Fruit fly (Drosophila melanogaster) whole organism, embryonic: ENCODE data around the gene SamDC.

Experiments used
- BEAF-32 ChIP-seq: fragments of 200-800 bp; sonication (Bioruptor generic); optimal IDR thresholded peaks from 3 replicates; lab custom pipeline; 2017; ENCODE audit warnings: missing biosample characterization, missing genetic modification characterization, mild to moderate bottlenecking, moderate library complexity, missing genetic modification reagents
- Bgb ChIP-seq: fragments of 200-800 bp; sonication (Bioruptor generic); IDR thresholded peaks from 2 replicates; pipeline ENCODE4 v1.3.6; 2022; ENCODE audit warnings: missing biosample characterization, missing genetic modification characterization; ENCODE audit not compliant: partially characterized antibody
- CG10147 ChIP-seq: fragments of 200-800 bp; sonication (Bioruptor generic); optimal IDR thresholded peaks from 2 replicates; lab custom pipeline; 2019; ENCODE audit warnings: missing biosample characterization, mild to moderate bottlenecking, missing genetic modification characterization, moderate library complexity
- CG10462 ChIP-seq: fragments of 200-800 bp; sonication (Bioruptor generic); optimal IDR thresholded peaks from 2 replicates; lab custom pipeline; 2016; ENCODE audit warnings: missing biosample characterization, missing genetic modification characterization
- CG11560 ChIP-seq: fragments of 200-800 bp; sonication (Bioruptor generic); IDR thresholded peaks from 3 replicates; pipeline ENCODE4 v1.3.6; 2022; ENCODE audit warnings: missing biosample characterization, missing genetic modification characterization
- CG1602 ChIP-seq: fragments of 200-800 bp; sonication (Bioruptor generic); optimal IDR thresholded peaks from 3 replicates; lab custom pipeline; 2016; ENCODE audit warnings: missing biosample characterization, missing genetic modification characterization
- CG16813 ChIP-seq: fragments of 200-800 bp; sonication (Bioruptor generic); IDR thresholded peaks from 3 replicates; pipeline ENCODE4 v1.3.6; 2022; ENCODE audit warnings: missing biosample characterization, missing genetic modification characterization; ENCODE audit not compliant: partially characterized antibody
- CG17568 ChIP-seq: fragments of 200-800 bp; sonication (Bioruptor generic); optimal IDR thresholded peaks from 2 replicates; lab custom pipeline; 2018; ENCODE audit warnings: missing biosample characterization, mild to moderate bottlenecking, missing genetic modification characterization, moderate library complexity
- CG30403 ChIP-seq: fragments of 200-800 bp; sonication (Bioruptor generic); optimal IDR thresholded peaks from 3 replicates; lab custom pipeline; 2016; ENCODE audit warnings: missing biosample characterization, missing genetic modification characterization
- CG4328 ChIP-seq: fragments of 200-800 bp; sonication (Bioruptor generic); optimal IDR thresholded peaks from 3 replicates; lab custom pipeline; 2017; ENCODE audit warnings: missing biosample characterization, missing genetic modification reagents, missing genetic modification characterization
- CG4360 ChIP-seq: fragments of 200-800 bp; sonication (Bioruptor generic); IDR thresholded peaks from 2 replicates; pipeline ENCODE4 v1.3.6; 2022; ENCODE audit warnings: missing biosample characterization, missing genetic modification characterization
- CG7372 ChIP-seq: fragments of 200-800 bp; sonication (Bioruptor generic); IDR thresholded peaks from 2 replicates; pipeline ENCODE4 v1.3.6; 2022; ENCODE audit warnings: missing biosample characterization, missing genetic modification characterization
- CG7963 ChIP-seq: fragments of 200-800 bp; sonication (Bioruptor generic); IDR thresholded peaks from 3 replicates; pipeline ENCODE4 v1.3.6; 2022; ENCODE audit warnings: missing biosample characterization, missing genetic modification characterization; ENCODE audit not compliant: partially characterized antibody
- CG8765 ChIP-seq: fragments of 200-800 bp; sonication (Bioruptor generic); IDR thresholded peaks from 2 replicates; pipeline ENCODE4 v1.3.6; 2022; ENCODE audit warnings: missing biosample characterization, missing genetic modification characterization
- CG9817 ChIP-seq: fragments of 200-800 bp; sonication (Bioruptor generic); optimal IDR thresholded peaks from 2 replicates; lab custom pipeline; 2018; ENCODE audit warnings: missing biosample characterization, mild to moderate bottlenecking, missing genetic modification characterization, moderate library complexity
- CkIIα-i1 ChIP-seq: fragments of 200-800 bp; sonication (Bioruptor generic); IDR thresholded peaks from 2 replicates; pipeline ENCODE4 v1.3.6; 2022; ENCODE audit warnings: missing biosample characterization, missing genetic modification characterization
- Doc3 ChIP-seq: fragments of 200-800 bp; sonication (Bioruptor generic); IDR thresholded peaks from 3 replicates; pipeline ENCODE4 v1.3.6; 2022; ENCODE audit warnings: missing biosample characterization, missing genetic modification characterization; ENCODE audit not compliant: partially characterized antibody
- Ets97D ChIP-seq: fragments of 200-800 bp; sonication (Bioruptor generic); optimal IDR thresholded peaks from 3 replicates; lab custom pipeline; 2016; ENCODE audit warnings: missing biosample characterization, missing genetic modification characterization
- H2.0 ChIP-seq: fragments of 200-800 bp; sonication (Bioruptor generic); IDR thresholded peaks from 2 replicates; pipeline ENCODE4 v1.3.6; 2022; ENCODE audit warnings: missing biosample characterization, missing genetic modification characterization
- HLH4C ChIP-seq: fragments of 200-800 bp; sonication (Bioruptor generic); IDR thresholded peaks from 3 replicates; pipeline ENCODE4 v1.3.6; 2022; ENCODE audit warnings: missing biosample characterization, missing genetic modification characterization; ENCODE audit not compliant: partially characterized antibody
- HmgD ChIP-seq: fragments of 200-800 bp; sonication (Bioruptor generic); optimal IDR thresholded peaks from 3 replicates; lab custom pipeline; 2016; ENCODE audit warnings: missing biosample characterization, missing genetic modification characterization
- Hr39 ChIP-seq: fragments of >200 bp; optimal IDR thresholded peaks from 2 replicates; lab custom pipeline; 2017
- Hr78 ChIP-seq, 2 experiments: fragments of 200-800 bp in 1 of 2; fragments of >200 bp in 1 of 2; sonication (Bioruptor generic) in 1 of 2; optimal IDR thresholded peaks; 2 replicates each; lab custom pipeline; 2017 to 2019; ENCODE audit warnings: missing biosample characterization in 2 of 2, missing genetic modification characterization in 2 of 2, mild to moderate bottlenecking in 1 of 2, moderate library complexity in 1 of 2
- MTF-1 ChIP-seq: fragments of 200-800 bp; sonication (Bioruptor generic); optimal IDR thresholded peaks from 2 replicates; lab custom pipeline; 2018; ENCODE audit warnings: missing biosample characterization, mild to moderate bottlenecking, missing genetic modification characterization, borderline replicate concordance
- Med ChIP-seq: fragments of 200-800 bp; sonication (Bioruptor generic); peaks from one replicate; lab custom pipeline; 2016; ENCODE audit warnings: missing biosample characterization, missing genetic modification characterization, mild to moderate bottlenecking, inconsistent platforms, moderate library complexity
- Nf-YC ChIP-seq: fragments of 200-800 bp; optimal IDR thresholded peaks from 3 replicates; lab custom pipeline; 2019; ENCODE audit warnings: missing biosample characterization, mild to moderate bottlenecking, missing genetic modification characterization, moderate library complexity
- TFAM ChIP-seq: fragments of 200-800 bp; sonication (Bioruptor generic); optimal IDR thresholded peaks from 2 replicates; lab custom pipeline; 2017; ENCODE audit warnings: missing biosample characterization, missing genetic modification characterization, inconsistent platforms
- YL-1 ChIP-seq: fragments of 200-800 bp; sonication (Bioruptor generic); optimal IDR thresholded peaks from 3 replicates; lab custom pipeline; 2017; ENCODE audit warnings: missing biosample characterization, mild to moderate bottlenecking, missing genetic modification characterization
- al ChIP-seq: fragments of 200-800 bp; sonication (Bioruptor generic); IDR thresholded peaks from 2 replicates; pipeline ENCODE4 v1.3.6; 2022; ENCODE audit warnings: missing biosample characterization, missing genetic modification characterization
- ash1 ChIP-seq: fragments of 200-800 bp; sonication (Bioruptor generic); optimal IDR thresholded peaks from 2 replicates; lab custom pipeline; 2018; ENCODE audit warnings: missing biosample characterization, mild to moderate bottlenecking, missing genetic modification characterization
- ato ChIP-seq: fragments of 200-800 bp; sonication (Bioruptor generic); IDR thresholded peaks from 2 replicates; pipeline ENCODE4 v1.3.6; 2022; ENCODE audit warnings: missing biosample characterization, missing genetic modification characterization; ENCODE audit not compliant: partially characterized antibody
- dmrt11E ChIP-seq: fragments of 200-800 bp; sonication (Bioruptor generic); optimal IDR thresholded peaks from 3 replicates; lab custom pipeline; 2018; ENCODE audit warnings: missing biosample characterization, mild to moderate bottlenecking, missing genetic modification characterization, moderate library complexity
- dpn ChIP-seq, 2 experiments: fragments of 200-800 bp; sonication (Bioruptor generic); optimal IDR thresholded peaks; 3 replicates each; lab custom pipeline; 2016; ENCODE audit warnings: missing biosample characterization in 2 of 2, missing genetic modification characterization in 2 of 2
- ewg ChIP-seq: fragments of 200-800 bp; sonication (Bioruptor generic); optimal IDR thresholded peaks from 3 replicates; lab custom pipeline; 2017; ENCODE audit warnings: mild to moderate bottlenecking, missing biosample characterization, missing genetic modification reagents, missing genetic modification characterization
- exex ChIP-seq: fragments of 200-800 bp; sonication (Bioruptor generic); optimal IDR thresholded peaks from 4 replicates; lab custom pipeline; 2018; ENCODE audit warnings: missing biosample characterization, mild to moderate bottlenecking, missing genetic modification characterization, moderate library complexity
- fd102C ChIP-seq: fragments of 200-800 bp; sonication (Bioruptor generic); optimal IDR thresholded peaks from 2 replicates; lab custom pipeline; 2018; ENCODE audit warnings: missing biosample characterization, mild to moderate bottlenecking, missing genetic modification characterization, moderate library complexity
- fu2 ChIP-seq: fragments of 200-800 bp; sonication (Bioruptor generic); optimal IDR thresholded peaks from 2 replicates; lab custom pipeline; 2016; ENCODE audit warnings: missing biosample characterization, missing genetic modification characterization
- gsb ChIP-seq: fragments of 200-800 bp; sonication (Bioruptor generic); IDR thresholded peaks from 2 replicates; pipeline ENCODE4 v1.3.6; 2022; ENCODE audit warnings: missing biosample characterization, missing genetic modification characterization
- gsb-n ChIP-seq: fragments of 200-800 bp; sonication (Bioruptor generic); optimal IDR thresholded peaks from 3 replicates; lab custom pipeline; 2018; ENCODE audit warnings: missing biosample characterization, mild to moderate bottlenecking, missing genetic modification characterization
- kah ChIP-seq: fragments of 200-800 bp; sonication (Bioruptor generic); optimal IDR thresholded peaks from 2 replicates; lab custom pipeline; 2018; ENCODE audit warnings: missing biosample characterization, mild to moderate bottlenecking, missing genetic modification characterization
- ken ChIP-seq: fragments of 200-800 bp; sonication (Bioruptor generic); IDR thresholded peaks from 3 replicates; pipeline ENCODE4 v1.3.6; 2022; ENCODE audit warnings: missing biosample characterization, missing genetic modification characterization
- lmd ChIP-seq: fragments of 200-800 bp; sonication (Bioruptor generic); IDR thresholded peaks from 2 replicates; pipeline ENCODE4 v1.3.6; 2022; ENCODE audit warnings: missing biosample characterization, missing genetic modification characterization
- mirr ChIP-seq: fragments of 200-800 bp; sonication (Bioruptor generic); optimal IDR thresholded peaks from 3 replicates; lab custom pipeline; 2018; ENCODE audit warnings: missing biosample characterization, mild to moderate bottlenecking, missing genetic modification characterization
- mld ChIP-seq: fragments of 200-800 bp; sonication (Bioruptor generic); IDR thresholded peaks from 3 replicates; pipeline ENCODE4 v1.3.6; 2022; ENCODE audit warnings: missing biosample characterization, missing genetic modification characterization; ENCODE audit not compliant: partially characterized antibody
- nau ChIP-seq: fragments of 200-800 bp; sonication (Bioruptor generic); optimal IDR thresholded peaks from 3 replicates; lab custom pipeline; 2017; ENCODE audit warnings: missing biosample characterization, mild to moderate bottlenecking, missing genetic modification characterization, missing genetic modification reagents
- nmo ChIP-seq: fragments of 200-800 bp; sonication (Bioruptor generic); optimal IDR thresholded peaks from 2 replicates; lab custom pipeline; 2018; ENCODE audit warnings: missing biosample characterization, mild to moderate bottlenecking, missing genetic modification characterization, moderate library complexity
- pfk ChIP-seq: fragments of 200-800 bp; sonication (Bioruptor generic); optimal IDR thresholded peaks from 2 replicates; lab custom pipeline; 2018; ENCODE audit warnings: missing biosample characterization, mild to moderate bottlenecking, missing genetic modification characterization, moderate library complexity
- row ChIP-seq: fragments of 200-800 bp; sonication (Bioruptor generic); IDR thresholded peaks from 3 replicates; pipeline ENCODE4 v1.3.6; 2022; ENCODE audit warnings: missing biosample characterization, missing genetic modification characterization
- sens-2 ChIP-seq: fragments of 200-800 bp; sonication (Bioruptor generic); IDR thresholded peaks from 2 replicates; pipeline ENCODE4 v1.3.6; 2022; ENCODE audit warnings: missing biosample characterization, missing genetic modification characterization
- sob ChIP-seq: fragments of 200-800 bp; sonication (Bioruptor generic); IDR thresholded peaks from 2 replicates; pipeline ENCODE4 v1.3.6; 2022; ENCODE audit warnings: missing biosample characterization, missing genetic modification characterization
- tx ChIP-seq: fragments of 200-800 bp; sonication (Bioruptor generic); optimal IDR thresholded peaks from 2 replicates; lab custom pipeline; 2016; ENCODE audit warnings: missing biosample characterization, missing genetic modification characterization

The SamDC gene

DNA sequence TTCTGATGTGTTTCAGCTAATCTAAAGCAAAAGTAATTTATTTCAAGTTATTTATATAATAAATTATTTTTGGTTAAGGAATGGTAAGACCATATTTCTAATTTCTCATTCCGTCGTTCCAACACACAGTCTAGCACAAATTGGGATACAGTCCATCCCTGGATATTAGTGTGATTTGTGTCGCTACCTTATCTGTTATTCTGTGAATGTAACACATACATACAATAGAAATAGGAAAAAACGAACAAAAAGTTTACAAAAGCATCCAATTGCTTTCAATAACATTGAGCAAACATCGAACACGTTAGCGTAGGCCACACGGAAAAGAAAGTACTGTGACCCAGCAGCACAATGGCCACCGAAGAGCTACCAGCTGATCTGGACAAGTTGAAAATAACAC is 27.3 kb downstream of the SamDC start, which contains the start of gene CG5056 (continued):
- TF ChIP-seq CG11560 (tag; lab: Robert Waterston, UW) (no peak), ken (GFP tag; lab: Robert Waterston, UW) (no peak), mirr (no peak), MTF-1 (GFP tag; lab: Kevin White, UChicago) (no peak), ewg (GFP tag; lab: Kevin White, UChicago) (peak; percentile 41), tx (no peak), fu2 (GFP tag; lab: Kevin White, UChicago) (no peak), dmrt11E (tag; lab: Kevin White, UChicago) (peak; percentile 13), Ets97D (GFP tag; lab: Kevin White, UChicago) (peak; percentile 40), CG16813 (no peak), CG30403 (GFP tag; lab: Kevin White, UChicago) (no peak), pfk (GFP tag; lab: Kevin White, UChicago) (peak; percentile 95), CG4328 (GFP tag; lab: Kevin White, UChicago) (no peak), Hr39 (no peak), BEAF-32 (peak; percentile 44), gsb-n (no peak), Med (GFP tag; lab: Kevin White, UChicago) (peak; percentile 78), row (GFP tag; lab: Robert Waterston, UW) (peak; percentile 86), gsb (GFP tag; lab: Robert Waterston, UW) (no peak), CG17568 (GFP tag; lab: Kevin White, UChicago) (no peak), CG8765 (GFP tag; lab: Robert Waterston, UW) (no peak), al (GFP tag; lab: Robert Waterston, UW) (no peak; the same call in 1 of the 2 replicates), CG10147 (GFP tag; lab: Kevin White, UChicago) (peak; percentile 48), HmgD (GFP tag; lab: Kevin White, UChicago) (no peak), Bgb (no peak; the same call in 1 of the 2 replicates), Nf-YC (tag; lab: Kevin White, UChicago) (peak; percentile 53), HLH4C (no peak), sens-2 (GFP tag; lab: Robert Waterston, UW) (no peak), kah (GFP tag; lab: Kevin White, UChicago) (no peak), nmo (GFP tag; lab: Kevin White, UChicago) (peak; percentile 64), exex (tag; lab: Kevin White, UChicago) (no peak), CkIIα-i1 (no peak), CG9817 (tag; lab: Kevin White, UChicago) (no peak), Hr78 (GFP tag; optimal IDR thresholded peaks at IDR 0.05; lab: Kevin White, UChicago) (no peak), H2.0 (GFP tag; lab: Robert Waterston, UW) (no peak), YL-1 (GFP tag; lab: Kevin White, UChicago) (peak; percentile 78), dpn (GFP tag; optimal IDR thresholded peaks at IDR 0.05; lab: Kevin White, UChicago) (peak in 1 of 2 experiments; percentile 31), nau (GFP tag; lab: Kevin White, UChicago) (no peak), CG7963 (no peak), CG1602 (no peak), CG4360 (GFP tag; lab: Robert Waterston, UW) (no peak), mld (GFP tag; lab: Robert Waterston, UW) (no peak), Doc3 (no peak), TFAM (no peak), sob (GFP tag; lab: Robert Waterston, UW) (no peak), CG10462 (no peak), fd102C (GFP tag; lab: Kevin White, UChicago) (no peak), lmd (peak; percentile 16; the same call in 1 of the 2 replicates), CG7372 (GFP tag; lab: Robert Waterston, UW) (no peak), ato (GFP tag; lab: Robert Waterston, UW) (no peak), ash1 (GFP tag; lab: Kevin White, UChicago) (no peak)
